Fruit fly (Drosophila melanogaster): ENCODE measurements around the gene CG14610.

CG14610 gene

DNA sequence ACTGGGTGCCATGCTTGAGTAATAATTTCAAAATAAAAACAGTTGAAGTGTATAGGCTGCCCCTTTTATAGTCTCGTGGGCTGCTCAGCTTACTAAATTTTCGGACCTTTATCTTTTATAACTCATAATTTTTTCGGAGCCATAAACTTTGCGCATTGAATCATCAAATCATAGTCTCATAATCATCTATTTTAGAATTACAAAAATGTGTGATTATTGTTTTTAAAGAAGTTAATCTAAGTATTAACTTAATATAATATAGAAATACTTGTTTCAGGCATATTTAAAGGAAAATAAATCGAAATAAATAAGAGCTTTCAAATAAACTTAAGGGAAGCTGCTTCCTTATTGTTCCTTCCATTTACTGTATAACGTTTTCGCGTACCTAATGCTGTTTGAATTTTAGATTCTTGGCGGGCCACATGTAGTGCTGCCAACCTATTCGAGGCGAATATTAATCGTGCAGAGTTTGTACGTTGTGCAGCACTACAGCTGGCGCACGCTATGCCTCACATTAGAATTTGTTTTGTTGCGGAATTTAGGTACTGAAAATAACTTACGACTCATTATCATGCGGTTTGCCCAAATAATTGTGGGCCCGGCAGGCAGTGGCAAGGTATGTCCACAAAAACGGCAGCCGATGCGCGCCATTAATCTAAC is at the start of gene CG14610, which contains the start of gene CG2656 (continued):
- TF ChIP-seq Deaf1 (tag; optimal IDR thresholded peaks at IDR 0.05): no peak
- peak; percentile 75 for TF ChIP-seq Ptx1 (GFP tag; IDR thresholded peaks at IDR 0.05)
- TF ChIP-seq CG8359 (GFP tag; optimal IDR thresholded peaks at IDR 0.05; ENCODE audit: borderline replicate concordance): no peak
- 0 out of 3 replicates have a peak, but pooled peaks have one; percentile 22 for TF ChIP-seq CG11695 (GFP tag; IDR thresholded peaks at IDR 0.05)
- peak; percentile 64 for TF ChIP-seq sna (GFP tag; IDR thresholded peaks at IDR 0.05; ENCODE audit: partially characterized antibody)
- TF ChIP-seq ase (GFP tag; IDR thresholded peaks at IDR 0.05): no peak
- TF ChIP-seq CG11560 (tag; IDR thresholded peaks at IDR 0.05): no peak
- TF ChIP-seq lilli (GFP tag; optimal IDR thresholded peaks at IDR 0.05): peak; percentile 91
- TF ChIP-seq Optix (GFP tag; IDR thresholded peaks at IDR 0.05): no peak
- TF ChIP-seq Tbp (GFP tag; optimal IDR thresholded peaks at IDR 0.05): no peak
- TF ChIP-seq CG10959 (GFP tag; IDR thresholded peaks at IDR 0.05): peak; percentile 34; the same call in 1 of the 2 replicates
- peak; percentile 48; the same call in 1 of the 3 replicates for TF ChIP-seq H15 (GFP tag; IDR thresholded peaks at IDR 0.05)
- no peak for TF ChIP-seq usp (GFP tag; optimal IDR thresholded peaks at IDR 0.05)
- TF ChIP-seq CG7928 (GFP tag; optimal IDR thresholded peaks at IDR 0.05): peak; percentile 20
- TF ChIP-seq HLHmδ (GFP tag; optimal IDR thresholded peaks at IDR 0.05): no peak
- TF ChIP-seq CG18764 (GFP tag; optimal IDR thresholded peaks at IDR 0.05): peak; percentile 78
- peak; percentile 70 for TF ChIP-seq gem (tag; optimal IDR thresholded peaks at IDR 0.05)
- no peak for TF ChIP-seq CG12219 (GFP tag; optimal IDR thresholded peaks at IDR 0.05)
- peak; percentile 58 for TF ChIP-seq grau (tag; optimal IDR thresholded peaks at IDR 0.05)
- no peak for TF ChIP-seq Trl (optimal IDR thresholded peaks at IDR 0.05)
- peak; percentile 94 for TF ChIP-seq Trl (GFP tag; optimal IDR thresholded peaks at IDR 0.05)
- peak; percentile 98 for TF ChIP-seq Med (GFP tag)
- TF ChIP-seq gt (GFP tag; IDR thresholded peaks at IDR 0.05): no peak; the same call in 1 of the 2 replicates
- TF ChIP-seq Nf-YA (GFP tag; IDR thresholded peaks at IDR 0.05): peak; percentile 25; the same call in 1 of the 2 replicates
- TF ChIP-seq chif (GFP tag; optimal IDR thresholded peaks at IDR 0.05): peak; percentile 67 to 85
- no peak for TF ChIP-seq Ravus (GFP tag; IDR thresholded peaks at IDR 0.05)
- TF ChIP-seq stwl (tag; optimal IDR thresholded peaks at IDR 0.05): peak; percentile 90
- no peak for TF ChIP-seq Oaz (GFP tag; IDR thresholded peaks at IDR 0.05)
- no peak for TF ChIP-seq Gsc (GFP tag; IDR thresholded peaks at IDR 0.05)
- peak; percentile 61 for TF ChIP-seq CG10366 (GFP tag; IDR thresholded peaks at IDR 0.05)
- peak; percentile 24; the same call in 1 of the 2 replicates for TF ChIP-seq CG5953 (GFP tag; IDR thresholded peaks at IDR 0.05)
- TF ChIP-seq CG3995 (GFP tag; optimal IDR thresholded peaks at IDR 0.05): peak; percentile 16
- no peak for TF ChIP-seq CG12104 (GFP tag; optimal IDR thresholded peaks at IDR 0.05)
- TF ChIP-seq klu (GFP tag; IDR thresholded peaks at IDR 0.05): no peak
- peak; percentile 78 for TF ChIP-seq pho (GFP tag; optimal IDR thresholded peaks at IDR 0.05)
- peak; percentile 53; the same call in 1 of the 2 replicates for TF ChIP-seq lmd (GFP tag; IDR thresholded peaks at IDR 0.05)
- peak; percentile 27 for TF ChIP-seq CG34376 (GFP tag; optimal IDR thresholded peaks at IDR 0.05)
- TF ChIP-seq CG12155 (GFP tag; optimal IDR thresholded peaks at IDR 0.05): peak; percentile 86
- TF ChIP-seq cas (GFP tag; IDR thresholded peaks at IDR 0.05): 0 out of 2 replicates have a peak, but pooled peaks have one; percentile 36
- TF ChIP-seq MTF-1 (GFP tag; optimal IDR thresholded peaks at IDR 0.05; ENCODE audit: borderline replicate concordance): peak; percentile 52
- peak; percentile 53 for TF ChIP-seq mirr (GFP tag; optimal IDR thresholded peaks at IDR 0.05)
- TF ChIP-seq CG12391 (tag; optimal IDR thresholded peaks at IDR 0.05): peak; percentile 73
- TF ChIP-seq CG15696 (tag; optimal IDR thresholded peaks at IDR 0.05): peak; percentile 40
- no peak for TF ChIP-seq ab (GFP tag; optimal IDR thresholded peaks at IDR 0.05)
- peak; percentile 3 for TF ChIP-seq Usf (GFP tag; optimal IDR thresholded peaks at IDR 0.05)
- peak; percentile 7; the same call in 1 of the 2 replicates for TF ChIP-seq CG42726 (GFP tag; IDR thresholded peaks at IDR 0.05; ENCODE audit: partially characterized antibody)
- TF ChIP-seq Antp (GFP tag; optimal IDR thresholded peaks at IDR 0.05): peak; percentile 94
- peak; percentile 86 for TF ChIP-seq CG9932 (GFP tag; IDR thresholded peaks at IDR 0.05)
- TF ChIP-seq CG4328 (GFP tag; optimal IDR thresholded peaks at IDR 0.05): peak; percentile 21
- peak; percentile 87 for TF ChIP-seq CG12942 (GFP tag; optimal IDR thresholded peaks at IDR 0.05)
- TF ChIP-seq Sry-β (GFP tag; optimal IDR thresholded peaks at IDR 0.05): no peak
